Worm (Caenorhabditis elegans) whole organism, L4 larva: Measurements from ENCODE around the gene srb-11.

Experiments used
- D1046.2 ChIP-seq: fragments of 200-800 bp; sonication (Bioruptor generic); IDR thresholded peaks from 2 replicates; pipeline ENCODE4 v1.3.6; 2022; ENCODE audit warnings: missing genetic modification characterization, missing compliant biosample characterization
- F10B5.3 ChIP-seq: sonication (generic microtip); optimal IDR thresholded peaks from 2 replicates; lab custom pipeline; 2016; ENCODE audit warnings: mild to moderate bottlenecking, missing genetic modification characterization, missing compliant biosample characterization
- F37D6.2 ChIP-seq: sonication (generic microtip); optimal IDR thresholded peaks from 2 replicates; lab custom pipeline; 2016; ENCODE audit warnings: mild to moderate bottlenecking, missing genetic modification characterization, missing compliant biosample characterization
- F44E2.7 ChIP-seq: fragments of 200-800 bp; sonication (Bioruptor generic); IDR thresholded peaks from 2 replicates; pipeline ENCODE4 v2.1.2; 2022; ENCODE audit warnings: missing genetic modification characterization, missing compliant biosample characterization
- F49E8.2 ChIP-seq: sonication (generic microtip); optimal IDR thresholded peaks from 2 replicates; lab custom pipeline; 2016; ENCODE audit warnings: missing compliant biosample characterization, mild to moderate bottlenecking, missing genetic modification characterization, borderline replicate concordance
- R02D3.7 ChIP-seq: fragments of 150-350 bp; sonication (generic microtip); optimal IDR thresholded peaks from 3 replicates; lab custom pipeline; 2014; ENCODE audit warnings: missing biosample characterization, missing genetic modification characterization
- T26A8.4 ChIP-seq: fragments of 200-800 bp; sonication (Bioruptor generic); IDR thresholded peaks from 2 replicates; pipeline ENCODE4 v1.3.6; 2022; ENCODE audit warnings: missing genetic modification characterization, missing compliant biosample characterization
- Y48G9A.11 ChIP-seq: fragments of 200-800 bp; sonication (Bioruptor generic); IDR thresholded peaks from 2 replicates; pipeline ENCODE4 v1.3.6; 2022; ENCODE audit warnings: missing genetic modification reagents, missing genetic modification characterization, missing compliant biosample characterization
- Y5F2A.4 ChIP-seq: fragments of 200-800 bp; sonication (Bioruptor generic); optimal IDR thresholded peaks from 2 replicates; lab custom pipeline; 2018; ENCODE audit warnings: mild to moderate bottlenecking, missing genetic modification characterization, missing compliant biosample characterization
- ZK337.2 ChIP-seq: fragments of 200-800 bp; sonication (Bioruptor generic); IDR thresholded peaks from 2 replicates; pipeline ENCODE4 v1.3.6; 2022; ENCODE audit warnings: missing genetic modification reagents, missing genetic modification characterization, missing compliant biosample characterization
- ZK546.5 ChIP-seq, 2 experiments: sonication (generic microtip); optimal IDR thresholded peaks; 2 replicates each; lab custom pipeline; 2017; ENCODE audit warnings: missing biosample characterization in 2 of 2, missing genetic modification characterization in 2 of 2
- ces-1 ChIP-seq: fragments of 150-350 bp; sonication (generic microtip); optimal IDR thresholded peaks from 4 replicates; lab custom pipeline; 2014; ENCODE audit warnings: missing biosample characterization, missing genetic modification reagents, missing genetic modification characterization
- daf-8 ChIP-seq: fragments of 200-800 bp; sonication (Bioruptor generic); IDR thresholded peaks from 2 replicates; pipeline ENCODE4 v1.3.6; 2022; ENCODE audit warnings: missing genetic modification characterization, missing compliant biosample characterization
- dmd-6 ChIP-seq: fragments of 200-800 bp; sonication (Bioruptor generic); IDR thresholded peaks from 2 replicates; pipeline ENCODE4 v1.3.6; 2022; ENCODE audit warnings: missing genetic modification reagents, missing genetic modification characterization, missing compliant biosample characterization
- duxl-1 ChIP-seq: sonication (generic microtip); optimal IDR thresholded peaks from 2 replicates; lab custom pipeline; 2016; ENCODE audit warnings: mild to moderate bottlenecking, missing genetic modification characterization, moderate library complexity, missing compliant biosample characterization; ENCODE audit not compliant: poor library complexity
- egl-27 ChIP-seq: sonication (generic microtip); optimal IDR thresholded peaks from 3 replicates; lab custom pipeline; 2017; ENCODE audit warnings: missing biosample characterization, missing genetic modification reagents, missing genetic modification characterization
- egl-43 ChIP-seq: fragments of 200-800 bp; sonication (Bioruptor generic); IDR thresholded peaks from 2 replicates; pipeline ENCODE4 v1.3.6; 2022; ENCODE audit warnings: missing genetic modification reagents, missing genetic modification characterization, missing compliant biosample characterization
- fkh-10 ChIP-seq: fragments of 150-350 bp; optimal IDR thresholded peaks from 2 replicates; lab custom pipeline; 2014; ENCODE audit warnings: missing biosample characterization, missing genetic modification reagents, missing genetic modification characterization
- fos-1 ChIP-seq: fragments of 150-350 bp; optimal IDR thresholded peaks from 2 replicates; lab custom pipeline; 2014; ENCODE audit warnings: missing biosample characterization, missing genetic modification characterization
- hlh-11 ChIP-seq: fragments of 200-800 bp; sonication (Bioruptor generic); optimal IDR thresholded peaks from 2 replicates; lab custom pipeline; 2018; ENCODE audit warnings: mild to moderate bottlenecking, missing genetic modification characterization, missing compliant biosample characterization
- jun-1 ChIP-seq: fragments of 150-350 bp; optimal IDR thresholded peaks from 2 replicates; lab custom pipeline; 2014; ENCODE audit warnings: missing biosample characterization, missing genetic modification reagents, missing genetic modification characterization
- lim-7 ChIP-seq: fragments of 200-800 bp; sonication (Bioruptor generic); IDR thresholded peaks from 2 replicates; pipeline ENCODE4 v1.3.6; 2022; ENCODE audit warnings: missing genetic modification characterization, missing compliant biosample characterization
- lin-1 ChIP-seq: fragments of 200-800 bp; sonication (Bioruptor generic); IDR thresholded peaks from 2 replicates; pipeline ENCODE4 v1.3.6; 2022; ENCODE audit warnings: missing genetic modification reagents, missing genetic modification characterization, missing compliant biosample characterization
- lin-29 ChIP-seq: fragments of 200-800 bp; sonication (Bioruptor generic); IDR thresholded peaks from 2 replicates; pipeline ENCODE4 v1.3.6; 2022; ENCODE audit warnings: missing genetic modification reagents, missing genetic modification characterization, missing compliant biosample characterization
- lin-39 ChIP-seq: fragments of 150-350 bp; optimal IDR thresholded peaks from 2 replicates; lab custom pipeline; 2014; ENCODE audit warnings: missing biosample characterization, missing genetic modification reagents, missing genetic modification characterization
- madf-5 ChIP-seq, 2 experiments: fragments of 200-800 bp; sonication (Bioruptor generic); IDR thresholded peaks; 2 replicates each; pipeline ENCODE4 v1.3.6; 2022; ENCODE audit warnings: missing compliant biosample characterization in 2 of 2, missing genetic modification characterization in 2 of 2
- madf-9 ChIP-seq: fragments of 200-800 bp; sonication (Bioruptor generic); conservative IDR thresholded peaks from 2 replicates; pipeline ENCODE4 v1.3.6; 2022; ENCODE audit warnings: missing genetic modification reagents, missing genetic modification characterization, missing compliant biosample characterization
- mdl-1 ChIP-seq, 2 experiments: fragments of 150-350 bp in 1 of 2; sonication (generic microtip) in 1 of 2; optimal IDR thresholded peaks; 2 replicates each; lab custom pipeline; 2014 to 2017; ENCODE audit warnings: missing biosample characterization in 2 of 2, missing genetic modification characterization in 2 of 2
- mdt-29 ChIP-seq: fragments of 200-800 bp; sonication (Bioruptor generic); IDR thresholded peaks from 2 replicates; pipeline ENCODE4 v1.3.6; 2022; ENCODE audit warnings: missing genetic modification reagents, missing genetic modification characterization, missing compliant biosample characterization
- mes-2 ChIP-seq: sonication (generic microtip); optimal IDR thresholded peaks from 2 replicates; lab custom pipeline; 2016; ENCODE audit warnings: missing genotype, mild to moderate bottlenecking, missing genetic modification characterization, missing compliant biosample characterization; ENCODE audit not compliant: poor library complexity, severe bottlenecking
- mxl-2 ChIP-seq: fragments of 200-800 bp; sonication (Bioruptor generic); conservative IDR thresholded peaks from 2 replicates; pipeline ENCODE4 v1.3.6; 2022; ENCODE audit warnings: missing genetic modification reagents, missing genetic modification characterization, missing compliant biosample characterization
- mxl-3 ChIP-seq: fragments of 200-800 bp; sonication (Bioruptor generic); optimal IDR thresholded peaks from 2 replicates; lab custom pipeline; 2018; ENCODE audit warnings: mild to moderate bottlenecking, missing genetic modification characterization, missing compliant biosample characterization
- nhr-102 ChIP-seq: sonication (generic microtip); optimal IDR thresholded peaks from 2 replicates; lab custom pipeline; 2016; ENCODE audit warnings: mild to moderate bottlenecking, missing genetic modification characterization, moderate library complexity, missing compliant biosample characterization
- nhr-111 ChIP-seq: fragments of 200-800 bp; sonication (Bioruptor generic); optimal IDR thresholded peaks from 2 replicates; lab custom pipeline; 2018; ENCODE audit warnings: mild to moderate bottlenecking, missing genetic modification characterization, missing compliant biosample characterization
- nhr-237 ChIP-seq: sonication (generic microtip); optimal IDR thresholded peaks from 2 replicates; lab custom pipeline; 2017; ENCODE audit warnings: missing biosample characterization, missing genetic modification characterization
- nhr-42 ChIP-seq: fragments of 200-800 bp; sonication (Bioruptor generic); IDR thresholded peaks from 2 replicates; pipeline ENCODE4 v1.3.6; 2022; ENCODE audit warnings: missing genetic modification characterization, missing compliant biosample characterization
- pqm-1 ChIP-seq: sonication (generic microtip); optimal IDR thresholded peaks from 2 replicates; lab custom pipeline; 2017; ENCODE audit warnings: missing biosample characterization, missing genetic modification characterization
- saeg-2 ChIP-seq: fragments of 200-800 bp; sonication (Bioruptor generic); IDR thresholded peaks from 2 replicates; pipeline ENCODE4 v1.3.6; 2022; ENCODE audit warnings: missing genetic modification reagents, missing genetic modification characterization, missing compliant biosample characterization
- set-16 ChIP-seq: fragments of 200-800 bp; sonication (Bioruptor generic); IDR thresholded peaks from 2 replicates; pipeline ENCODE4 v1.3.6; 2022; ENCODE audit warnings: missing genetic modification reagents, missing genetic modification characterization, missing compliant biosample characterization
- tag-97 ChIP-seq: fragments of 200-800 bp; sonication (Bioruptor generic); IDR thresholded peaks from 2 replicates; pipeline ENCODE4 v1.3.6; 2022; ENCODE audit warnings: missing genetic modification characterization, missing compliant biosample characterization
- unc-130 ChIP-seq: sonication (generic microtip); optimal IDR thresholded peaks from 2 replicates; lab custom pipeline; 2016; ENCODE audit warnings: missing genetic modification reagents, missing genetic modification characterization, missing compliant biosample characterization
- unc-39 ChIP-seq: sonication (generic microtip); optimal IDR thresholded peaks from 2 replicates; lab custom pipeline; 2017; ENCODE audit warnings: missing biosample characterization, missing genetic modification characterization
- zag-1 ChIP-seq: fragments of 150-350 bp; optimal IDR thresholded peaks from 2 replicates; lab custom pipeline; 2014; ENCODE audit warnings: missing biosample characterization, missing genetic modification characterization
- zfp-2 ChIP-seq: sonication (generic microtip); optimal IDR thresholded peaks from 2 replicates; lab custom pipeline; 2016; ENCODE audit warnings: mild to moderate bottlenecking, missing genetic modification characterization, missing compliant biosample characterization

The srb-11 gene

ce11 chrIII:6525557-6525956, 32.9 kb upstream of the srb-11 start, which contains the start of gene oig-1:
TSS of gene oig-1 (minus strand) at chrIII:6525657.
- TF ChIP-seq fos-1 (tag; lab: Kevin White, UChicago) (no peak), T26A8.4 (no peak), nhr-237 (tag; lab: Kevin White, UChicago) (no peak), set-16 (GFP tag; lab: Robert Waterston, UW) (no peak), nhr-111 (GFP tag; lab: Kevin White, UChicago) (no peak), mes-2 (tag; lab: Kevin White, UChicago) (no peak), saeg-2 (GFP tag; lab: Robert Waterston, UW) (no peak), egl-43 (no peak), F49E8.2 (tag; lab: Kevin White, UChicago) (no peak), dmd-6 (no peak), lin-1 (no peak), egl-27 (tag; lab: Kevin White, UChicago) (no peak), tag-97 (no peak), lin-39 (tag; lab: Kevin White, UChicago) (no peak), lim-7 (no peak), nhr-42 (GFP tag; lab: Robert Waterston, UW) (no peak), madf-9 (no peak), madf-5 (GFP tag; IDR thresholded peaks at IDR 0.05; lab: Robert Waterston, UW) (no peak), zfp-2 (tag; lab: Kevin White, UChicago) (no peak)

- TF ChIP-seq mxl-2 (GFP tag; lab: Robert Waterston, UW): no peak
- TF ChIP-seq ZK546.5 (tag; optimal IDR thresholded peaks at IDR 0.05; lab: Kevin White, UChicago): no peak
- TF ChIP-seq duxl-1 (tag; lab: Kevin White, UChicago): no peak
- no peak for TF ChIP-seq zfp-2 (tag; lab: Kevin White, UChicago)
- TF ChIP-seq F37D6.2 (tag; lab: Kevin White, UChicago): no peak
- no peak for TF ChIP-seq fos-1 (tag; lab: Kevin White, UChicago)
- no peak for TF ChIP-seq mdt-29 (GFP tag; lab: Robert Waterston, UW)
- no peak for TF ChIP-seq D1046.2 (GFP tag; lab: Robert Waterston, UW)
- no peak for TF ChIP-seq zag-1 (tag; lab: Kevin White, UChicago)
- TF ChIP-seq R02D3.7 (tag; lab: Kevin White, UChicago): no peak
- TF ChIP-seq nhr-102: no peak
- TF ChIP-seq F10B5.3 (tag; lab: Kevin White, UChicago): no peak
- TF ChIP-seq fkh-10: no peak
- no peak for TF ChIP-seq Y48G9A.11 (GFP tag; lab: Robert Waterston, UW)
- no peak for TF ChIP-seq unc-39 (tag; lab: Kevin White, UChicago)
- no peak for TF ChIP-seq unc-130
- TF ChIP-seq egl-27 (tag; lab: Kevin White, UChicago): no peak
- no peak for TF ChIP-seq hlh-11 (tag; lab: Kevin White, UChicago)
- TF ChIP-seq mdl-1 (tag; optimal IDR thresholded peaks at IDR 0.05; lab: Kevin White, UChicago): no peak
- TF ChIP-seq daf-8 (GFP tag; lab: Robert Waterston, UW): no peak
Observed at ce11 chrIII:6519949-6520348, 27.2 kb upstream of the srb-11 start, which contains the start of gene C09E7.10. TSS of gene C09E7.10 (minus strand) at chrIII:6520049.

ce11 chrIII:6514673-6515072, 22.0 kb upstream of the srb-11 start, which contains the start of gene acr-5:
TSS of gene acr-5 (minus strand) at chrIII:6514773.
- TF ChIP-seq F44E2.7 (GFP tag; lab: Robert Waterston, UW): no peak
- no peak for TF ChIP-seq nhr-42 (GFP tag; lab: Robert Waterston, UW)
- TF ChIP-seq ces-1 (GFP tag; lab: Kevin White, UChicago): no peak
- TF ChIP-seq jun-1 (tag; lab: Kevin White, UChicago): no peak
- TF ChIP-seq lin-29 (GFP tag; lab: Robert Waterston, UW): no peak
- TF ChIP-seq ZK337.2 (GFP tag; lab: Robert Waterston, UW): no peak
- TF ChIP-seq duxl-1 (tag; lab: Kevin White, UChicago): no peak
- no peak for TF ChIP-seq mes-2 (tag; lab: Kevin White, UChicago)
- no peak for TF ChIP-seq set-16 (GFP tag; lab: Robert Waterston, UW)
- no peak for TF ChIP-seq pqm-1 (tag; lab: Kevin White, UChicago)
- no peak for TF ChIP-seq mxl-3 (GFP tag; lab: Kevin White, UChicago)
- no peak for TF ChIP-seq madf-5 (GFP tag; IDR thresholded peaks at IDR 0.05; lab: Robert Waterston, UW)
- TF ChIP-seq Y5F2A.4 (GFP tag; lab: Kevin White, UChicago): no peak
- TF ChIP-seq, all 104 proteins: peak for 0
